Worm (Caenorhabditis elegans): ENCODE results near the gene phf-14.

DNA sequence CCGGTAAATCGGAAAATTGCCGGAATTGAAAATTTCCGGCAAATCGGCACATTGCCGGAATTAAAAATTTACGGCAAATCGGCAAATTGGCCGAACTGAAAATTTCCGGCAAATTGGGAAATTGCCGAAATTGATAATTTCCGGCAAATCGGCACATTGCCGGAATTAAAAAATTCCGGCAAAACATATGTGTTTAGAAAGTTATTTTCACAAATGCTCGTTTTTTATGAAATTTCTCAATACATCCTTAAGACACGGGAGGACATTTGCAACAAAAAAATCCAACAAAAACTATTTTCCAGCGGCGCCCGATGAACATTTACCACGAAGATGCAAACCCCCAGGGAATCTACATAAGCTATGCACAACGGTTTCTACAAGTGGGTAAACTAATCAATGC is 47.5 kb downstream of the phf-14 start, which contains the start of gene C06H5.8:
- TF ChIP-seq nhr-21 (tag; optimal IDR thresholded peaks at IDR 0.05) (no peak), elt-3 (tag; optimal IDR thresholded peaks at IDR 0.05) (no peak), aly-2 (tag; optimal IDR thresholded peaks at IDR 0.05) (no peak), unc-39 (tag; optimal IDR thresholded peaks at IDR 0.05) (no peak), alr-1 (tag; optimal IDR thresholded peaks at IDR 0.05) (no peak), nhr-77 (tag; optimal IDR thresholded peaks at IDR 0.05) (no peak), lsy-2 (tag; optimal IDR thresholded peaks at IDR 0.05) (no peak), blmp-1 (tag; optimal IDR thresholded peaks at IDR 0.05; ENCODE audit: insufficient read depth) (no peak), mab-5 (tag; optimal IDR thresholded peaks at IDR 0.05) (no peak), fos-1 (tag; optimal IDR thresholded peaks at IDR 0.05) (no peak), nhr-237 (tag; optimal IDR thresholded peaks at IDR 0.05) (no peak), egl-27 (tag; optimal IDR thresholded peaks at IDR 0.05) (no peak), lin-13 (GFP tag; optimal IDR thresholded peaks at IDR 0.05) (no peak)

Measured in whole organism, L2 larva.